Worm (Caenorhabditis elegans) whole organism, mixed stage, embryonic: ENCODE measurements around the gene C06B3.1.

Experiments used
- mab-5 ChIP-seq: fragments of 150-350 bp; optimal IDR thresholded peaks from 2 replicates; lab custom pipeline; 2014; ENCODE audit warnings: missing biosample characterization, missing genetic modification characterization
- nhr-237 ChIP-seq: fragments of 150-350 bp; optimal IDR thresholded peaks from 2 replicates; lab custom pipeline; 2014; ENCODE audit warnings: missing biosample characterization, missing genetic modification characterization

ce11 chrV:13936850-13937249, 34.3 kb downstream of the C06B3.1 start, which contains the start of gene srw-145:
- TF ChIP-seq nhr-237 (tag; lab: Kevin White, UChicago) (no peak), mab-5 (tag; lab: Kevin White, UChicago) (no peak)
